Fruit fly (Drosophila melanogaster) Kc167 (cell line): ENCODE results near the gene CG43702.

Source experiments
- Myc ChIP-seq: fragments of >200 bp; optimal IDR thresholded peaks from 2 replicates; lab custom pipeline; 2017; ENCODE audit warnings: missing external identifiers
- Sin3A ChIP-seq: fragments of >200 bp; optimal IDR thresholded peaks from 2 replicates; lab custom pipeline; 2018; ENCODE audit warnings: missing external identifiers
- h ChIP-seq: fragments of >200 bp; optimal IDR thresholded peaks from 3 replicates; lab custom pipeline; 2018; ENCODE audit warnings: missing external identifiers
- insv ChIP-seq: fragments of >200 bp; optimal IDR thresholded peaks from 3 replicates; lab custom pipeline; 2018; ENCODE audit warnings: missing external identifiers
- psq ChIP-seq: fragments of >200 bp; optimal IDR thresholded peaks from 2 replicates; lab custom pipeline; 2017; ENCODE audit warnings: missing external identifiers
- ttk ChIP-seq: sonication (Bioruptor generic); optimal IDR thresholded peaks from 2 replicates; lab custom pipeline; 2017; ENCODE audit warnings: missing external identifiers

Gene CG43702

dm6 chr3L:21281706-21282105 lies 16.8 kb upstream of the CG43702 start:
- no peak for TF ChIP-seq Sin3A
- no peak for TF ChIP-seq ttk (lab: Kevin White, UChicago)
- no peak for TF ChIP-seq insv (lab: Kevin White, UChicago)
- no peak for TF ChIP-seq Myc (lab: Kevin White, UChicago)
- no peak for TF ChIP-seq h (lab: Kevin White, UChicago)
- TF ChIP-seq psq = no peak

- TF ChIP-seq psq = no peak
- no peak for TF ChIP-seq Myc (lab: Kevin White, UChicago)
Measured at dm6 chr3L:21282741-21283140, 15.7 kb upstream of the CG43702 start.

- TF ChIP-seq h (lab: Kevin White, UChicago) (no peak), psq (no peak), insv (lab: Kevin White, UChicago) (no peak), Sin3A (no peak), Myc (lab: Kevin White, UChicago) (no peak), ttk (lab: Kevin White, UChicago) (no peak)
Measured at dm6 chr3L:21283795-21284194, 14.7 kb upstream of the CG43702 start.

- TF ChIP-seq h (lab: Kevin White, UChicago) (no peak), ttk (lab: Kevin White, UChicago) (no peak), Sin3A (no peak), psq (no peak), Myc (lab: Kevin White, UChicago) (no peak), insv (lab: Kevin White, UChicago) (no peak)
Measured at dm6 chr3L:21284720-21285638, 13.5 kb upstream of the CG43702 start.

dm6 chr3L:21285639-21286338 lies 12.7 kb upstream of the CG43702 start, which contains the start of the genes CG12974 and pzg:
Gene CG12974, minus strand, starts transcription at chr3L:21285962.
Gene pzg, plus strand, starts transcription at chr3L:21286099.
- TF ChIP-seq Myc (lab: Kevin White, UChicago) (no peak), h (lab: Kevin White, UChicago) (no peak), insv (lab: Kevin White, UChicago) (no peak), psq (no peak), Sin3A (no peak), ttk (lab: Kevin White, UChicago) (no peak)

dm6 chr3L:21290336-21290735 lies 8.1 kb upstream of the CG43702 start:
- TF ChIP-seq Myc (lab: Kevin White, UChicago) (no peak), psq (no peak)

- TF ChIP-seq Sin3A (no peak), insv (lab: Kevin White, UChicago) (no peak), psq (no peak), h (lab: Kevin White, UChicago) (no peak), ttk (lab: Kevin White, UChicago) (no peak), Myc (lab: Kevin White, UChicago) (no peak)
Measured at dm6 chr3L:21291055-21291454, 7.4 kb upstream of the CG43702 start.

- TF ChIP-seq h (lab: Kevin White, UChicago) (no peak), psq (no peak), insv (lab: Kevin White, UChicago) (no peak), ttk (lab: Kevin White, UChicago) (no peak), Myc (lab: Kevin White, UChicago) (no peak)
Measured at dm6 chr3L:21292700-21293099, 5.8 kb upstream of the CG43702 start, which contains the start of gene Cpr78Ca. Gene Cpr78Ca, minus strand, starts transcription at chr3L:21292800.

dm6 chr3L:21294202-21294601 lies 4.3 kb upstream of the CG43702 start, which contains the start of gene Cpr78Cb:
Gene Cpr78Cb, plus strand, starts transcription at chr3L:21294492.
- no peak for TF ChIP-seq h (lab: Kevin White, UChicago)
- no peak for TF ChIP-seq Sin3A
- TF ChIP-seq ttk (lab: Kevin White, UChicago) = no peak
- no peak for TF ChIP-seq psq
- TF ChIP-seq Myc (lab: Kevin White, UChicago) = no peak
- no peak for TF ChIP-seq insv (lab: Kevin White, UChicago)

- no peak for TF ChIP-seq psq
- TF ChIP-seq h (lab: Kevin White, UChicago) = no peak
- TF ChIP-seq ttk (lab: Kevin White, UChicago) = no peak
- TF ChIP-seq Myc (lab: Kevin White, UChicago) = no peak
- no peak for TF ChIP-seq Sin3A
- TF ChIP-seq insv (lab: Kevin White, UChicago) = no peak
Measured at dm6 chr3L:21297703-21298102, 772 bp upstream of the CG43702 start, which contains the start of gene Edg78E. Gene Edg78E, minus strand, starts transcription at chr3L:21297803.

dm6 chr3L:21299203-21299602 lies 728 bp downstream of the CG43702 start:
- no peak for TF ChIP-seq ttk (lab: Kevin White, UChicago)
- TF ChIP-seq h (lab: Kevin White, UChicago) = no peak
- TF ChIP-seq psq = no peak
- TF ChIP-seq insv (lab: Kevin White, UChicago) = no peak
- TF ChIP-seq Sin3A = no peak
- TF ChIP-seq Myc (lab: Kevin White, UChicago) = no peak

- TF ChIP-seq insv (lab: Kevin White, UChicago) = no peak
- no peak for TF ChIP-seq Myc (lab: Kevin White, UChicago)
- TF ChIP-seq h (lab: Kevin White, UChicago) = no peak
- TF ChIP-seq ttk (lab: Kevin White, UChicago) = no peak
- TF ChIP-seq psq = no peak
- TF ChIP-seq Sin3A = no peak
Measured at dm6 chr3L:21300280-21300679, 1.8 kb downstream of the CG43702 start, which contains the start of gene Cpr78Cc. Gene Cpr78Cc, plus strand, starts transcription at chr3L:21300580.
